Fruit fly (Drosophila melanogaster): ENCODE data around the gene Grip.

The Grip gene

DNA sequence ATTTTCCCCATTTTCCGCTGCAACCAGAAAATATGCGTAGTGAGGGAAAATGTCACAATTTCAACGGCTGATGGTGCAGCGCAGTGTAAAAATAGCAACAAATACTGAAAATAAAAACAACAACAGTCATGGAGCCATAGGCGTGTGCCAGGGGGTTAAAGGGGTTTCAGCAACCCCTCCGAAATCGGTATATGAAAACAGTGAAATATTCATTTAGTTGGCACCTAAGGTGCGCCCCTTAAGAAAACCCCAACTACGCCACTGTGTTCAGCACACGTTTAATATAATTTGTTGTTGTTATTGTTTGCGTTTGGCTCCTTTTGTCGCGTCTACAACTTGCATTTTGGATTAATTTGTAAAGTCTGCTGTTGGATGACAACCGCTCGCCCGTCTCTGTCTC lies 6.0 kb downstream of the Grip start (continued):
- TF ChIP-seq gro (GFP tag; optimal IDR thresholded peaks at IDR 0.05) (no peak), esg (GFP tag; conservative IDR thresholded peaks at IDR 0.05) (0 out of 2 replicates have a peak, but pooled peaks have one; percentile 14), CG17385 (GFP tag; optimal IDR thresholded peaks at IDR 0.05) (peak; percentile 0), Hsf (GFP tag; optimal IDR thresholded peaks at IDR 0.05) (peak; percentile 48), CG4404 (GFP tag; IDR thresholded peaks at IDR 0.05) (no peak), chm (GFP tag; IDR thresholded peaks at IDR 0.05) (no peak; the same call in 1 of the 2 replicates), H2.0 (GFP tag; IDR thresholded peaks at IDR 0.05) (peak; percentile 28; the same call in 1 of the 2 replicates), emc (GFP tag; optimal IDR thresholded peaks at IDR 0.05) (no peak), CG6854 (GFP tag; optimal IDR thresholded peaks at IDR 0.05) (no peak), PHDP (tag; optimal IDR thresholded peaks at IDR 0.05) (peak; percentile 41), CG11504 (tag; optimal IDR thresholded peaks at IDR 0.05) (peak; percentile 37), Ravus (GFP tag; IDR thresholded peaks at IDR 0.05) (no peak), Oli (tag; optimal IDR thresholded peaks at IDR 0.05) (peak; percentile 42), prd (optimal IDR thresholded peaks at IDR 0.05) (no peak), prd (GFP tag; IDR thresholded peaks at IDR 0.05) (peak; percentile 63), dimm (GFP tag; IDR thresholded peaks at IDR 0.05) (peak; percentile 38; the same call in 1 of the 2 replicates), nom (GFP tag; optimal IDR thresholded peaks at IDR 0.05) (peak; percentile 36), rib (GFP tag; IDR thresholded peaks at IDR 0.05) (no peak), E2f1 (GFP tag; IDR thresholded peaks at IDR 0.05) (no peak), Ptx1 (GFP tag; IDR thresholded peaks at IDR 0.05) (peak; percentile 48), hb (GFP tag; IDR thresholded peaks at IDR 0.05; ENCODE audit: partially characterized antibody) (no peak), hbn (GFP tag; IDR thresholded peaks at IDR 0.05; ENCODE audit: partially characterized antibody) (no peak), nerfin-1 (tag; optimal IDR thresholded peaks at IDR 0.05) (peak; percentile 18), CG18764 (GFP tag; optimal IDR thresholded peaks at IDR 0.05) (no peak), sisA (GFP tag; IDR thresholded peaks at IDR 0.05) (peak; percentile 59; the same call in 1 of the 2 replicates), CG8290 (GFP tag; optimal IDR thresholded peaks at IDR 0.05) (no peak), CG8290 (tag; optimal IDR thresholded peaks at IDR 0.05) (peak in 1 of 2 experiments; percentile 20), Adf1 (GFP tag; IDR thresholded peaks at IDR 0.05) (no peak), Drgx (GFP tag; IDR thresholded peaks at IDR 0.05) (peak; percentile 87), CG14441 (GFP tag; IDR thresholded peaks at IDR 0.05) (peak; percentile 55; the same call in 1 of the 2 replicates), E2f2 (GFP tag; IDR thresholded peaks at IDR 0.05) (peak; percentile 26; the same call in 1 of the 2 replicates), CG9727 (GFP tag; optimal IDR thresholded peaks at IDR 0.05) (peak; percentile 1), dysf (GFP tag; IDR thresholded peaks at IDR 0.05) (peak; percentile 49), Xbp1 (GFP tag; optimal IDR thresholded peaks at IDR 0.05) (peak; percentile 55), CG43689 (GFP tag; IDR thresholded peaks at IDR 0.05) (no peak), Jarid2 (GFP tag; optimal IDR thresholded peaks at IDR 0.05) (peak; percentile 3), CG16863 (GFP tag; optimal IDR thresholded peaks at IDR 0.05) (peak; percentile 49), CG11398 (GFP tag; optimal IDR thresholded peaks at IDR 0.05) (no peak), phol (tag; optimal IDR thresholded peaks at IDR 0.05) (peak; percentile 50), p53 (GFP tag; optimal IDR thresholded peaks at IDR 0.05) (no peak), CG1529 (GFP tag; optimal IDR thresholded peaks at IDR 0.05) (peak; percentile 7), dan (GFP tag; IDR thresholded peaks at IDR 0.05) (no peak), slou (GFP tag; optimal IDR thresholded peaks at IDR 0.05) (no peak), tin (GFP tag; optimal IDR thresholded peaks at IDR 0.05) (peak; percentile 24), CG3281 (GFP tag; optimal IDR thresholded peaks at IDR 0.05) (no peak), CG18619 (GFP tag; optimal IDR thresholded peaks at IDR 0.05) (no peak), croc (GFP tag; conservative IDR thresholded peaks at IDR 0.05) (peak; percentile 51; the same call in 2 of the 3 replicates), CG14014 (GFP tag; IDR thresholded peaks at IDR 0.05) (0 out of 2 replicates have a peak, but pooled peaks have one; percentile 6), CG30431 (GFP tag; optimal IDR thresholded peaks at IDR 0.05) (peak; percentile 44), so (GFP tag; IDR thresholded peaks at IDR 0.05) (peak; percentile 47; the same call in 1 of the 3 replicates), CG2712 (tag; optimal IDR thresholded peaks at IDR 0.05) (peak; percentile 49), CG13775 (GFP tag; optimal IDR thresholded peaks at IDR 0.05) (no peak)
